Fruit fly (Drosophila melanogaster) whole organism, prepupa: ENCODE data around the gene Obp8a.
A peak's percentile ranks its signal among the peaks of the same experiment; 100 is the strongest.

ENCODE experiments used
- CG4318 ChIP-seq: fragments of 200-800 bp; sonication (Bioruptor generic); optimal IDR thresholded peaks from 3 replicates; lab custom pipeline; 2017; ENCODE audit warnings: missing biosample characterization, mild to moderate bottlenecking, missing genetic modification characterization
- CG6792 ChIP-seq: fragments of 200-800 bp; sonication (Bioruptor generic); optimal IDR thresholded peaks from 3 replicates; lab custom pipeline; 2016; ENCODE audit warnings: missing biosample characterization, missing genetic modification characterization
- CG6854 ChIP-seq: fragments of 200-800 bp; sonication (Bioruptor generic); optimal IDR thresholded peaks from 2 replicates; lab custom pipeline; 2017; ENCODE audit warnings: missing biosample characterization, mild to moderate bottlenecking, missing genetic modification characterization
- CG9139 ChIP-seq: fragments of 200-800 bp; sonication (Bioruptor generic); optimal IDR thresholded peaks from 3 replicates; lab custom pipeline; 2017; ENCODE audit warnings: missing biosample characterization, mild to moderate bottlenecking, missing genetic modification characterization
- Gug ChIP-seq: fragments of 200-800 bp; sonication (Bioruptor generic); IDR thresholded peaks from 2 replicates; pipeline ENCODE4 v1.3.6; 2022; ENCODE audit warnings: missing biosample characterization, missing genetic modification characterization
- Hr38 ChIP-seq: sonication (Bioruptor generic); optimal IDR thresholded peaks from 2 replicates; lab custom pipeline; 2016; ENCODE audit warnings: missing biosample characterization, missing genetic modification characterization
- Sox102F ChIP-seq: fragments of 200-800 bp; sonication (Bioruptor generic); optimal IDR thresholded peaks from 2 replicates; lab custom pipeline; 2016; ENCODE audit warnings: missing biosample characterization, mild to moderate bottlenecking, missing genetic modification characterization
- spab ChIP-seq: fragments of 200-800 bp; sonication (Bioruptor generic); optimal IDR thresholded peaks from 2 replicates; lab custom pipeline; 2017; ENCODE audit warnings: missing biosample characterization, mild to moderate bottlenecking, missing genetic modification characterization, missing genetic modification reagents

- TF ChIP-seq CG9139 (GFP tag; lab: Kevin White, UChicago) (peak; percentile 26), CG4318 (GFP tag; lab: Kevin White, UChicago) (no peak), Hr38 (GFP tag; lab: Kevin White, UChicago) (no peak), Sox102F (GFP tag; lab: Kevin White, UChicago) (peak; percentile 33), CG6792 (no peak), spab (GFP tag; lab: Kevin White, UChicago) (no peak), CG6854 (GFP tag; lab: Kevin White, UChicago) (peak; percentile 43), Gug (no peak)
These were observed 35.6 kb downstream of the Obp8a start, which contains the start of gene CG17754 for dm6 chrX:9250161-9250831.
